Comparison of ENCODE assay signal across 1 fruit fly cellular context in genomic region chr3R:31053784-31054221, dm6.
TF ChIP-seq lines count a peak whose summit lies in the region.

TSS of gene Chchd3 (minus strand) at chr3R:31053915.

TF ChIP-seq in whole organism, embryonic, 481 proteins besides CTCF, POLR2A, EP300 and RAD21 (continued from another document and continues in another):
- TF ChIP-seq CG12104 (GFP tag; optimal IDR thresholded peaks at IDR 0.05; lab: Kevin White, UChicago): no peak
- TF ChIP-seq eyg (GFP tag; optimal IDR thresholded peaks at IDR 0.05; lab: Kevin White, UChicago): no peak
- TF ChIP-seq CG2129 (GFP tag; IDR thresholded peaks at IDR 0.05; lab: Robert Waterston, UW; ENCODE audit: partially characterized antibody): no peak
- 0 out of 2 replicates have a peak, but pooled peaks have one; percentile 30 for TF ChIP-seq chm (GFP tag; IDR thresholded peaks at IDR 0.05; lab: Robert Waterston, UW)
- no peak; the same call in 2 of the 3 replicates for TF ChIP-seq HLH4C (GFP tag; IDR thresholded peaks at IDR 0.05; lab: Robert Waterston, UW; ENCODE audit: partially characterized antibody)
- peak; percentile 5 for TF ChIP-seq CG13624 (GFP tag; optimal IDR thresholded peaks at IDR 0.05; lab: Kevin White, UChicago)
- TF ChIP-seq Hmr (GFP tag; optimal IDR thresholded peaks at IDR 0.05; lab: Kevin White, UChicago): peak; percentile 55
- no peak for TF ChIP-seq CG17361 (GFP tag; IDR thresholded peaks at IDR 0.05; lab: Robert Waterston, UW)
- TF ChIP-seq Blimp-1 (GFP tag; optimal IDR thresholded peaks at IDR 0.05; lab: Kevin White, UChicago): no peak
- TF ChIP-seq cg (GFP tag; optimal IDR thresholded peaks at IDR 0.05; lab: Kevin White, UChicago): no peak
- TF ChIP-seq lab (GFP tag; optimal IDR thresholded peaks at IDR 0.05; lab: Kevin White, UChicago): peak; percentile 15
- TF ChIP-seq Ada2b (GFP tag; IDR thresholded peaks at IDR 0.05; lab: Robert Waterston, UW): no peak
- no peak for TF ChIP-seq CG10543 (GFP tag; optimal IDR thresholded peaks at IDR 0.05; lab: Kevin White, UChicago)
- peak; percentile 36; the same call in 1 of the 2 replicates for TF ChIP-seq unc-4 (GFP tag; IDR thresholded peaks at IDR 0.05; lab: Robert Waterston, UW; ENCODE audit: partially characterized antibody)
- no peak for TF ChIP-seq Dip2 (GFP tag; IDR thresholded peaks at IDR 0.05; lab: Robert Waterston, UW)
- 0 out of 2 replicates have a peak, but pooled peaks have one; percentile 32 for TF ChIP-seq ato (GFP tag; IDR thresholded peaks at IDR 0.05; lab: Robert Waterston, UW; ENCODE audit: partially characterized antibody)
- no peak for TF ChIP-seq hbn (GFP tag; IDR thresholded peaks at IDR 0.05; lab: Robert Waterston, UW; ENCODE audit: partially characterized antibody)
- no peak for TF ChIP-seq Nf-YB (GFP tag; optimal IDR thresholded peaks at IDR 0.05; lab: Kevin White, UChicago)
- no peak for TF ChIP-seq nerfin-2 (GFP tag; IDR thresholded peaks at IDR 0.05; lab: Robert Waterston, UW; ENCODE audit: partially characterized antibody)
- no peak for TF ChIP-seq fru (optimal IDR thresholded peaks at IDR 0.05; lab: Kevin White, UChicago)
- TF ChIP-seq lola (GFP tag; optimal IDR thresholded peaks at IDR 0.05; lab: Kevin White, UChicago): no peak
- no peak for TF ChIP-seq CG14667 (GFP tag; IDR thresholded peaks at IDR 0.05; lab: Robert Waterston, UW)
- TF ChIP-seq Atf3 (GFP tag; optimal IDR thresholded peaks at IDR 0.05; lab: Kevin White, UChicago): no peak
- TF ChIP-seq dpn (GFP tag; optimal IDR thresholded peaks at IDR 0.05; lab: Kevin White, UChicago): peak; percentile 11 to 55
- no peak for TF ChIP-seq CG9727 (GFP tag; optimal IDR thresholded peaks at IDR 0.05; lab: Kevin White, UChicago)
- TF ChIP-seq CG11504 (tag; optimal IDR thresholded peaks at IDR 0.05; lab: Kevin White, UChicago): no peak
- no peak for TF ChIP-seq TFAM (GFP tag; optimal IDR thresholded peaks at IDR 0.05; lab: Kevin White, UChicago)
- no peak for TF ChIP-seq NfI (GFP tag; optimal IDR thresholded peaks at IDR 0.05; lab: Kevin White, UChicago)
- no peak for TF ChIP-seq CG17912 (GFP tag; optimal IDR thresholded peaks at IDR 0.05; lab: Kevin White, UChicago)
- TF ChIP-seq ase (GFP tag; IDR thresholded peaks at IDR 0.05; lab: Robert Waterston, UW): no peak
- no peak for TF ChIP-seq Sox100B (GFP tag; optimal IDR thresholded peaks at IDR 0.05; lab: Kevin White, UChicago)
- peak; percentile 7 for TF ChIP-seq repo (GFP tag; optimal IDR thresholded peaks at IDR 0.05; lab: Kevin White, UChicago)
- no peak for TF ChIP-seq CG8290 (GFP tag; optimal IDR thresholded peaks at IDR 0.05; lab: Kevin White, UChicago)
- peak in 1 of 2 experiments; percentile 43 for TF ChIP-seq CG8290 (tag; optimal IDR thresholded peaks at IDR 0.05; lab: Kevin White, UChicago)
- TF ChIP-seq Dfd (GFP tag; optimal IDR thresholded peaks at IDR 0.05; lab: Kevin White, UChicago): no peak
- TF ChIP-seq emc (GFP tag; optimal IDR thresholded peaks at IDR 0.05; lab: Kevin White, UChicago): no peak
- no peak for TF ChIP-seq dysf (GFP tag; IDR thresholded peaks at IDR 0.05; lab: Robert Waterston, UW)
- TF ChIP-seq Oaz (GFP tag; IDR thresholded peaks at IDR 0.05; lab: Robert Waterston, UW): no peak
- no peak for TF ChIP-seq Deaf1 (tag; optimal IDR thresholded peaks at IDR 0.05; lab: Kevin White, UChicago)
- TF ChIP-seq usp (GFP tag; optimal IDR thresholded peaks at IDR 0.05; lab: Kevin White, UChicago): no peak
- TF ChIP-seq amos (GFP tag; IDR thresholded peaks at IDR 0.05; lab: Robert Waterston, UW; ENCODE audit: partially characterized antibody): peak; percentile 24; the same call in 1 of the 2 replicates
- TF ChIP-seq CG30403 (GFP tag; optimal IDR thresholded peaks at IDR 0.05; lab: Kevin White, UChicago): peak; percentile 22
- TF ChIP-seq pfk (GFP tag; optimal IDR thresholded peaks at IDR 0.05; lab: Kevin White, UChicago): no peak
- TF ChIP-seq Stat92E (GFP tag; optimal IDR thresholded peaks at IDR 0.05; lab: Kevin White, UChicago): peak in 1 of 3 experiments; percentile 68
- TF ChIP-seq tx (GFP tag; optimal IDR thresholded peaks at IDR 0.05; lab: Kevin White, UChicago): no peak
- no peak for TF ChIP-seq sc (optimal IDR thresholded peaks at IDR 0.05; lab: Kevin White, UChicago)
- TF ChIP-seq sc (GFP tag; optimal IDR thresholded peaks at IDR 0.05; lab: Kevin White, UChicago): no peak
- TF ChIP-seq CG15514 (GFP tag; optimal IDR thresholded peaks at IDR 0.05; lab: Kevin White, UChicago): peak; percentile 83
- peak; percentile 5 for TF ChIP-seq p53 (GFP tag; optimal IDR thresholded peaks at IDR 0.05; lab: Kevin White, UChicago)
- TF ChIP-seq cas (GFP tag; IDR thresholded peaks at IDR 0.05; lab: Robert Waterston, UW): no peak
- TF ChIP-seq E2f2 (GFP tag; IDR thresholded peaks at IDR 0.05; lab: Robert Waterston, UW): peak; percentile 83
- peak; percentile 69 for TF ChIP-seq MESR4 (GFP tag; optimal IDR thresholded peaks at IDR 0.05; lab: Kevin White, UChicago)
- TF ChIP-seq sr (GFP tag; IDR thresholded peaks at IDR 0.05; lab: Robert Waterston, UW): no peak
- no peak for TF ChIP-seq h (optimal IDR thresholded peaks at IDR 0.05; lab: Kevin White, UChicago)
- peak; percentile 31 for TF ChIP-seq Elba2 (GFP tag; optimal IDR thresholded peaks at IDR 0.05; lab: Kevin White, UChicago)
- no peak for TF ChIP-seq CG2875 (GFP tag; optimal IDR thresholded peaks at IDR 0.05; lab: Kevin White, UChicago)
- no peak for TF ChIP-seq dan (GFP tag; IDR thresholded peaks at IDR 0.05; lab: Robert Waterston, UW)
- peak; percentile 31; the same call in 1 of the 3 replicates for TF ChIP-seq knrl (GFP tag; IDR thresholded peaks at IDR 0.05; lab: Robert Waterston, UW; ENCODE audit: partially characterized antibody)
- TF ChIP-seq HHEX (GFP tag; optimal IDR thresholded peaks at IDR 0.05; lab: Kevin White, UChicago): no peak
- TF ChIP-seq CG12391 (tag; optimal IDR thresholded peaks at IDR 0.05; lab: Kevin White, UChicago): peak; percentile 24
- peak; percentile 22 for TF ChIP-seq pros (GFP tag; optimal IDR thresholded peaks at IDR 0.05; lab: Kevin White, UChicago)
- no peak for TF ChIP-seq abd-A (tag; optimal IDR thresholded peaks at IDR 0.05; lab: Kevin White, UChicago)
- no peak for TF ChIP-seq Fer3 (tag; optimal IDR thresholded peaks at IDR 0.05; lab: Kevin White, UChicago)
- no peak for TF ChIP-seq CG10147 (GFP tag; optimal IDR thresholded peaks at IDR 0.05; lab: Kevin White, UChicago)
- 0 out of 2 replicates have a peak, but pooled peaks have one; percentile 26 for TF ChIP-seq sob (GFP tag; IDR thresholded peaks at IDR 0.05; lab: Robert Waterston, UW)
- TF ChIP-seq Sry-β (GFP tag; optimal IDR thresholded peaks at IDR 0.05; lab: Kevin White, UChicago): no peak
- no peak for TF ChIP-seq CG12071 (GFP tag; optimal IDR thresholded peaks at IDR 0.05; lab: Kevin White, UChicago)
- no peak for TF ChIP-seq wek (GFP tag; optimal IDR thresholded peaks at IDR 0.05; lab: Kevin White, UChicago)
- TF ChIP-seq ac (GFP tag; optimal IDR thresholded peaks at IDR 0.05; lab: Kevin White, UChicago): no peak
- TF ChIP-seq oc (tag; optimal IDR thresholded peaks at IDR 0.05; lab: Kevin White, UChicago): no peak
- TF ChIP-seq mld (GFP tag; IDR thresholded peaks at IDR 0.05; lab: Robert Waterston, UW; ENCODE audit: partially characterized antibody): 0 out of 3 replicates have a peak, but pooled peaks have one; percentile 17
- no peak for TF ChIP-seq az2 (GFP tag; optimal IDR thresholded peaks at IDR 0.05; lab: Kevin White, UChicago)
- peak; percentile 23; the same call in 1 of the 2 replicates for TF ChIP-seq Bgb (GFP tag; IDR thresholded peaks at IDR 0.05; lab: Robert Waterston, UW; ENCODE audit: partially characterized antibody)
- peak; percentile 16 for TF ChIP-seq Xbp1 (GFP tag; optimal IDR thresholded peaks at IDR 0.05; lab: Kevin White, UChicago)
- TF ChIP-seq Lpt (GFP tag; optimal IDR thresholded peaks at IDR 0.05; lab: Kevin White, UChicago): no peak
- TF ChIP-seq tio (GFP tag; optimal IDR thresholded peaks at IDR 0.05; lab: Kevin White, UChicago): no peak
- no peak for TF ChIP-seq ham (GFP tag; IDR thresholded peaks at IDR 0.05; lab: Robert Waterston, UW)
- peak; percentile 68 for TF ChIP-seq CG3847 (GFP tag; IDR thresholded peaks at IDR 0.05; lab: Robert Waterston, UW)
- TF ChIP-seq CG12659 (GFP tag; optimal IDR thresholded peaks at IDR 0.05; lab: Kevin White, UChicago): peak; percentile 58
- TF ChIP-seq mirr (GFP tag; optimal IDR thresholded peaks at IDR 0.05; lab: Kevin White, UChicago): no peak
- no peak for TF ChIP-seq slp2 (GFP tag; optimal IDR thresholded peaks at IDR 0.05; lab: Kevin White, UChicago)
- no peak for TF ChIP-seq org-1 (GFP tag; optimal IDR thresholded peaks at IDR 0.05; lab: Kevin White, UChicago)
- TF ChIP-seq Hr51 (GFP tag; optimal IDR thresholded peaks at IDR 0.05; lab: Kevin White, UChicago): peak in 1 of 2 experiments; percentile 35
- TF ChIP-seq Fer1 (GFP tag; optimal IDR thresholded peaks at IDR 0.05; lab: Kevin White, UChicago): no peak
- no peak for TF ChIP-seq ewg (GFP tag; optimal IDR thresholded peaks at IDR 0.05; lab: Kevin White, UChicago)
- no peak for TF ChIP-seq dati (GFP tag; IDR thresholded peaks at IDR 0.05; lab: Robert Waterston, UW)
- no peak for TF ChIP-seq CG10462 (GFP tag; optimal IDR thresholded peaks at IDR 0.05; lab: Kevin White, UChicago)
- TF ChIP-seq CG11398 (GFP tag; optimal IDR thresholded peaks at IDR 0.05; lab: Kevin White, UChicago): no peak
- TF ChIP-seq CG9876 (GFP tag; optimal IDR thresholded peaks at IDR 0.05; lab: Kevin White, UChicago): no peak
- no peak for TF ChIP-seq caup (GFP tag; optimal IDR thresholded peaks at IDR 0.05; lab: Kevin White, UChicago; ENCODE audit: severe bottlenecking)
- no peak for TF ChIP-seq sqz (GFP tag; optimal IDR thresholded peaks at IDR 0.05; lab: Kevin White, UChicago)
- no peak for TF ChIP-seq CG3726 (GFP tag; IDR thresholded peaks at IDR 0.05; lab: Robert Waterston, UW)
- TF ChIP-seq CG2712 (tag; optimal IDR thresholded peaks at IDR 0.05; lab: Kevin White, UChicago): no peak
- TF ChIP-seq stwl (tag; optimal IDR thresholded peaks at IDR 0.05; lab: Kevin White, UChicago): peak; percentile 87
- TF ChIP-seq Lim3 (GFP tag; IDR thresholded peaks at IDR 0.05; lab: Robert Waterston, UW): no peak
- no peak for TF ChIP-seq ara (GFP tag; IDR thresholded peaks at IDR 0.05; lab: Robert Waterston, UW)
- TF ChIP-seq pzg (GFP tag; optimal IDR thresholded peaks at IDR 0.05; lab: Kevin White, UChicago): peak; percentile 94
- TF ChIP-seq Spps (tag; optimal IDR thresholded peaks at IDR 0.05; lab: Kevin White, UChicago): no peak
- TF ChIP-seq lilli (GFP tag; optimal IDR thresholded peaks at IDR 0.05; lab: Kevin White, UChicago): peak; percentile 15
- no peak for TF ChIP-seq CG4328 (GFP tag; optimal IDR thresholded peaks at IDR 0.05; lab: Kevin White, UChicago)
- peak; percentile 54; the same call in 1 of the 3 replicates for TF ChIP-seq CG34422 (GFP tag; IDR thresholded peaks at IDR 0.05; lab: Robert Waterston, UW)
- no peak for TF ChIP-seq CG14965 (GFP tag; optimal IDR thresholded peaks at IDR 0.05; lab: Kevin White, UChicago; ENCODE audit: borderline replicate concordance)
- TF ChIP-seq CG9797 (GFP tag; optimal IDR thresholded peaks at IDR 0.05; lab: Kevin White, UChicago): peak; percentile 89
- peak; percentile 73 for TF ChIP-seq CG3995 (GFP tag; optimal IDR thresholded peaks at IDR 0.05; lab: Kevin White, UChicago)
- no peak for TF ChIP-seq pnt (GFP tag; optimal IDR thresholded peaks at IDR 0.05; lab: Kevin White, UChicago)
- no peak for TF ChIP-seq croc (GFP tag; conservative IDR thresholded peaks at IDR 0.05; lab: Robert Waterston, UW)
- no peak for TF ChIP-seq Six4 (GFP tag; optimal IDR thresholded peaks at IDR 0.05; lab: Kevin White, UChicago)
- TF ChIP-seq Asciz (GFP tag; optimal IDR thresholded peaks at IDR 0.05; lab: Kevin White, UChicago): no peak
- no peak for TF ChIP-seq Dll (GFP tag; IDR thresholded peaks at IDR 0.05; lab: Robert Waterston, UW; ENCODE audit: partially characterized antibody)
- TF ChIP-seq gem (tag; optimal IDR thresholded peaks at IDR 0.05; lab: Kevin White, UChicago): no peak
- no peak for TF ChIP-seq Max (GFP tag; optimal IDR thresholded peaks at IDR 0.05; lab: Kevin White, UChicago)
- no peak for TF ChIP-seq Sox102F (GFP tag; optimal IDR thresholded peaks at IDR 0.05; lab: Kevin White, UChicago)
- no peak for TF ChIP-seq CG15011 (GFP tag; optimal IDR thresholded peaks at IDR 0.05; lab: Kevin White, UChicago)
- peak; percentile 5 for TF ChIP-seq CG17829 (tag; optimal IDR thresholded peaks at IDR 0.05; lab: Kevin White, UChicago)
- peak; percentile 67 for TF ChIP-seq CG1603 (tag; optimal IDR thresholded peaks at IDR 0.05; lab: Kevin White, UChicago)
- no peak for TF ChIP-seq Hsf (GFP tag; optimal IDR thresholded peaks at IDR 0.05; lab: Kevin White, UChicago)
- peak; percentile 55 for TF ChIP-seq CG33213 (GFP tag; optimal IDR thresholded peaks at IDR 0.05; lab: Kevin White, UChicago)
- TF ChIP-seq CG32767 (GFP tag; IDR thresholded peaks at IDR 0.05; lab: Robert Waterston, UW): no peak
- TF ChIP-seq CG15601 (tag; optimal IDR thresholded peaks at IDR 0.05; lab: Kevin White, UChicago): no peak
- no peak for TF ChIP-seq CG18262 (tag; optimal IDR thresholded peaks at IDR 0.05; lab: Kevin White, UChicago)
- TF ChIP-seq CG6654 (GFP tag; optimal IDR thresholded peaks at IDR 0.05; lab: Kevin White, UChicago): no peak
- peak; percentile 8 for TF ChIP-seq Antp (GFP tag; optimal IDR thresholded peaks at IDR 0.05; lab: Kevin White, UChicago)
- TF ChIP-seq CG42726 (GFP tag; IDR thresholded peaks at IDR 0.05; lab: Robert Waterston, UW; ENCODE audit: partially characterized antibody): peak; percentile 43; the same call in 1 of the 2 replicates
- no peak for TF ChIP-seq Doc2 (GFP tag; IDR thresholded peaks at IDR 0.05; lab: Robert Waterston, UW)
- TF ChIP-seq CG30431 (GFP tag; optimal IDR thresholded peaks at IDR 0.05; lab: Kevin White, UChicago): no peak
- no peak for TF ChIP-seq CG7372 (GFP tag; IDR thresholded peaks at IDR 0.05; lab: Robert Waterston, UW)
- TF ChIP-seq CG32772 (GFP tag; IDR thresholded peaks at IDR 0.05; lab: Robert Waterston, UW): no peak
- no peak for TF ChIP-seq bab2 (GFP tag; optimal IDR thresholded peaks at IDR 0.05; lab: Kevin White, UChicago)
- no peak for TF ChIP-seq CG16863 (GFP tag; optimal IDR thresholded peaks at IDR 0.05; lab: Kevin White, UChicago)
- no peak for TF ChIP-seq Awh (GFP tag; IDR thresholded peaks at IDR 0.05; lab: Robert Waterston, UW)
- TF ChIP-seq Dbx (GFP tag; IDR thresholded peaks at IDR 0.05; lab: Robert Waterston, UW): 0 out of 3 replicates have a peak, but pooled peaks have one; percentile 30
- no peak for TF ChIP-seq CG15269 (tag; optimal IDR thresholded peaks at IDR 0.05; lab: Kevin White, UChicago)
- TF ChIP-seq Dek (tag; optimal IDR thresholded peaks at IDR 0.05; lab: Kevin White, UChicago): no peak
